Fruit fly (Drosophila melanogaster): ENCODE results near the gene corto.
A peak's percentile ranks its signal among the peaks of the same experiment; 100 is the strongest.

DNA sequence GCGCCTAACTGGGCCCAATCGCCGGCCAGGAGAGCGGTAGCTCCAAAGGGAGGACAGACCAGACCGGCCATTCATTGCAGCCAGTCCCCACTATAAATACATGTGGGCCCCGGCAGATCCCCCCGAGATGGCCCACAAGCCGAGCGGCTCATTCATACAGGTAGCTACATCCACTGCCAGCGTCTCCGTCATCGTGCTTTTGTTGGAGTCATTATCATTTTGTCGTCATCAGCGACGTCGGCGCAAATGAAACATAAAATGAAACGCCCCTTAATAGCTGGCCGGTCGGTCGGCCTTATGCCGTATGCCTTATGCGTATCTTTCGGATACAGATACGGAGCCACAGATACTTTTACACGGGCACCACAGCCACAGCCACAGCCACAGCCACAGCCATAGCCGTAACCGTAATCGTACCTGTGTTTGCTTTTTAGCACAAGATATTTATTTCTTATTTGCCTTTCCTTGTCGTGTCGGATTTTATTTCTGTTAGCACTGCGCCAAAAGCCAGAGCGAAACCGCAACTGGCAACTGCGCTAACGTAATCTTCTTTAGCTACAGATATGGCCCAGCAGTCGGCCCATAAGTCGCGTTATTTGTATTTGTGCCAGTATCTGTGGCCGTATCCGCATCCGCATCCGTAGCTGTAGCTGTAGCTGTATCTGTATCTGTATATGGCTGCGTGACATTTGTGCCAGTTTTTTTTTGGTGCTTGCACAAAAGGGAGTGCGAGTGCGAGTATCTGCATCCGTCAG lies 43.7 kb downstream of the corto start:
- TF ChIP-seq psq (optimal IDR thresholded peaks at IDR 0.05) (no peak), CG8478 (optimal IDR thresholded peaks at IDR 0.05) (no peak), usp (GFP tag; optimal IDR thresholded peaks at IDR 0.05) (no peak), EcR (GFP tag; optimal IDR thresholded peaks at IDR 0.05) (peak in 1 of 2 experiments; percentile 4), pan (optimal IDR thresholded peaks at IDR 0.05) (no peak), Dll (optimal IDR thresholded peaks at IDR 0.05) (peak; percentile 12)

All from whole organism.